Fruit fly (Drosophila melanogaster) whole organism, prepupa: Measurements from ENCODE around the gene zetaCOP.

Experiments used
- CG31627 ChIP-seq: fragments of 200-800 bp; sonication (Bioruptor generic); optimal IDR thresholded peaks from 3 replicates; lab custom pipeline; 2016; ENCODE audit warnings: missing biosample characterization, missing genetic modification characterization
- CG6163 ChIP-seq: fragments of 200-800 bp; sonication (Bioruptor generic); IDR thresholded peaks from 3 replicates; pipeline ENCODE4 v1.3.6; 2022; ENCODE audit warnings: missing biosample characterization, missing genetic modification characterization
- CG7368 ChIP-seq: fragments of 200-800 bp; sonication (Bioruptor generic); optimal IDR thresholded peaks from 3 replicates; lab custom pipeline; 2016; ENCODE audit warnings: missing biosample characterization, missing genetic modification characterization
- CG9139 ChIP-seq: fragments of 200-800 bp; sonication (Bioruptor generic); optimal IDR thresholded peaks from 3 replicates; lab custom pipeline; 2017; ENCODE audit warnings: missing biosample characterization, mild to moderate bottlenecking, missing genetic modification characterization
- Eip75B ChIP-seq: fragments of 200-800 bp; sonication (Bioruptor generic); optimal IDR thresholded peaks from 3 replicates; lab custom pipeline; 2016; ENCODE audit warnings: missing biosample characterization, missing genetic modification characterization
- Eip78C ChIP-seq: fragments of 200-800 bp; sonication (Bioruptor generic); peaks from one replicate; lab custom pipeline; 2016; ENCODE audit warnings: missing biosample characterization, missing genetic modification characterization
- Lpt ChIP-seq: fragments of 200-800 bp; sonication (Bioruptor generic); optimal IDR thresholded peaks from 3 replicates; lab custom pipeline; 2016; ENCODE audit warnings: missing biosample characterization, missing genetic modification characterization
- achi ChIP-seq: fragments of 200-800 bp; sonication (Bioruptor generic); optimal IDR thresholded peaks from 3 replicates; lab custom pipeline; 2016; ENCODE audit warnings: missing biosample characterization, missing genetic modification characterization
- eg ChIP-seq: fragments of 200-800 bp; sonication (Bioruptor generic); IDR thresholded peaks from 3 replicates; pipeline ENCODE4 v1.3.6; 2022; ENCODE audit warnings: missing biosample characterization, missing genetic modification characterization

DNA sequence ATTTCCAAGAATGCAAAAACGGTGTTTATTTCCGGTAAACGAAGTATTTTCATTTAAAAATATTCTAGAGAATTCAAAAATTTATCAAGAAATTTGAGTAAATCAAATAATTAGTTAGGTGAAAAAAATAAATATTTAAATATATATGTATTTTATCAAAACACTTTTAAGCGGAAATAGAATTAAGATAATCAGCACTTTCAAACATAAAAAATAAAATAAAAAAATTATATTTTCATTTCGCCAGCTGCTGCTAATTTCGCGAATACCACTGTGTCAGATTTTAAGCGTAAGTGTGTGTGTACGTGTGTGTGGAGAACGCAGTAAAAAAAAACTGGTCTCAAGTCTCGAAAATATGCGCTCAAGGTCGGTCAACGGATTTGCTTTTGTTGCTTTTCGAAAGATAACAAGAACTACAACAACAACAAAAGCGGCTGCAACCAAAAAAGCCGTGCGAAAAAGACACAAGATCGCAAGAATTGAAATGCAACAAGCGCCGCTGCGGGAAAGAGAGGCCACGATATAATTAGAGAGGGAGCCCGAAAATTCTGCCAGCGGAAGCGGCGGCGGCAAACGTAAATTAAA, 36.4 kb upstream of the zetaCOP start:
- no peak for TF ChIP-seq Eip75B (GFP tag; lab: Kevin White, UChicago)
- TF ChIP-seq eg: peak; percentile 48; the same call in 2 of the 3 replicates
- TF ChIP-seq achi (GFP tag; lab: Kevin White, UChicago): no peak
- TF ChIP-seq CG7368 (GFP tag; lab: Kevin White, UChicago): no peak
- no peak for TF ChIP-seq CG31627
- TF ChIP-seq Eip78C (GFP tag; lab: Kevin White, UChicago): peak; percentile 83
- TF ChIP-seq CG9139 (GFP tag; lab: Kevin White, UChicago): no peak
- TF ChIP-seq Lpt: no peak
- TF ChIP-seq CG6163 (GFP tag; lab: Robert Waterston, UW): peak; percentile 7; the same call in 1 of the 3 replicates
